Fruit fly (Drosophila melanogaster): ENCODE data around the gene ND-B14.5B.
"Not testable (repeated sequence)": the region's sequence is repeated elsewhere in the genome, so short reads cannot be mapped to it uniquely, and the experiment has no call there.

Gene ND-B14.5B

DNA sequence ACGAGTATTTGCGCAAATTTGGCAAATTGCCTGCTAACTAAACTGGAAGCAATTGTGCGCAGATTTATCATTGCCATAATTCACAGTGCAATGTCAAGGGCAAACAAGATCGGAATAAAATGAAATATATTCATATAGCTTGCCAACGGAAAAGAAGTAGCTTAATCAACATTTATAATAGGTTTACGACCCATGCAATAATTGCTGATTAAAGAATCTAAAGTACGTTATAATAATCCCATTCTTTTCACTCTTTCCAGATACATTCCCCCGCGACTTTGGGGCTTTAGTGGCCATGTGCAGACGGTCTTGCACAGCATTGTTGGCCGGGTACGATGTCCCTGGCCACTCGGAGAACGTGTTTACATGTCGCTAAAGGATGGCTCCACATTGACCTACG, 21.1 kb upstream of the ND-B14.5B start:
- TF ChIP-seq CG14965 (GFP tag; optimal IDR thresholded peaks at IDR 0.05; ENCODE audit: borderline replicate concordance), result no peak

DNA sequence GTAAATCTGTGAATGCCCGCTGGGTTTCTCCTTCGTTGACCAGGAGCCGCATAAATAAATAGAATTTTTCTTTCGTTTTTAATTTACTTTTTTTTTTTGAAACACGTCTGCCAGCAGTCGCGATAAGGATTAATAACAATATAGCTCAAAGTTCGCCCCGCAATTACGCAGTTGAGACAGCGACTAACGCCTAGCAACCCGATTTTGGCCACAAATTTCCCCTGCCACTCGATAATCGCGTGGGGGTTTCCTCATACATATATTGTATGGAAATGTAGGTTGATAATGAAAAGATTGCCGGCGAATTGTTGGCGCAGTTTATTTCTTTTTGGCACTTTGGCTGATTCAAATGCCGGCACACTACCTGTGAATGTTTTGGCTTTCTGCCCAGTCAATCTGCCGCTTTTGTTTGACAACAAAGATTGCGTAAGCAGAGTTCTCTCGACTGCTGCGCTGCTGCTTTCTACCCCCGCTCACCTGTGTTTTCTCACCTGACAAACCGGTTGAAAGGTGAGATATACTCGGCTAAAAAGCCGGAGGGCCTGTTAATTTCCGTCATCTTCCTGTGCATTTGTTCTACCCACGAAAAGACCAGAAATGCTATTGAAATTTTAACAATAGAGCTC, 19.5 kb upstream of the ND-B14.5B start:
- TF ChIP-seq CG1647 (GFP tag; optimal IDR thresholded peaks at IDR 0.05), result no peak
- TF ChIP-seq sug (tag; optimal IDR thresholded peaks at IDR 0.05), result peak; percentile 36
- peak; percentile 65 for TF ChIP-seq CG12769 (tag; optimal IDR thresholded peaks at IDR 0.05)
- 0 out of 4 replicates have a peak, but pooled peaks have one; percentile 51 for TF ChIP-seq chinmo (GFP tag; IDR thresholded peaks at IDR 0.05; ENCODE audit: partially characterized antibody)
- TF ChIP-seq GATAe (GFP tag; conservative IDR thresholded peaks at IDR 0.05), result no peak
- no peak for TF ChIP-seq lov (optimal IDR thresholded peaks at IDR 0.05)
- 0 out of 3 replicates have a peak, but pooled peaks have one; percentile 22 for TF ChIP-seq lov (GFP tag; IDR thresholded peaks at IDR 0.05)
- TF ChIP-seq Ssrp (tag; optimal IDR thresholded peaks at IDR 0.05), result no peak
- TF ChIP-seq Bteb2 (GFP tag; optimal IDR thresholded peaks at IDR 0.05), result no peak
- TF ChIP-seq NFAT (GFP tag; IDR thresholded peaks at IDR 0.05), result no peak
- peak; percentile 10 for TF ChIP-seq sd (tag; optimal IDR thresholded peaks at IDR 0.05)
- TF ChIP-seq crp (GFP tag; optimal IDR thresholded peaks at IDR 0.05), result no peak
- 0 out of 3 replicates have a peak, but pooled peaks have one; percentile 32 for TF ChIP-seq CG34224 (GFP tag; IDR thresholded peaks at IDR 0.05; ENCODE audit: partially characterized antibody)
- TF ChIP-seq Pdp1 (GFP tag; optimal IDR thresholded peaks at IDR 0.05), result peak in 1 of 2 experiments; percentile 97
- 0 out of 3 replicates have a peak, but pooled peaks have one; percentile 28 for TF ChIP-seq CG2199 (GFP tag; IDR thresholded peaks at IDR 0.05)
- TF ChIP-seq CoRest (tag; optimal IDR thresholded peaks at IDR 0.05), result no peak
- peak; percentile 31; the same call in 1 of the 2 replicates for TF ChIP-seq Rfx (GFP tag; IDR thresholded peaks at IDR 0.05)
- peak; percentile 47 for TF ChIP-seq CG34376 (GFP tag; optimal IDR thresholded peaks at IDR 0.05)
- TF ChIP-seq exex (tag; optimal IDR thresholded peaks at IDR 0.05), result peak; percentile 70
- peak; percentile 24 for TF ChIP-seq mirr (GFP tag; optimal IDR thresholded peaks at IDR 0.05)
- peak; percentile 55; the same call in 1 of the 2 replicates for TF ChIP-seq crol (GFP tag; IDR thresholded peaks at IDR 0.05)
- no peak for TF ChIP-seq CG11456 (GFP tag; IDR thresholded peaks at IDR 0.05)
- TF ChIP-seq CG1529 (GFP tag; optimal IDR thresholded peaks at IDR 0.05), result no peak
- TF ChIP-seq CG14860 (GFP tag; IDR thresholded peaks at IDR 0.05; ENCODE audit: partially characterized antibody), result 0 out of 3 replicates have a peak, but pooled peaks have one; percentile 24
- TF ChIP-seq slou (GFP tag; optimal IDR thresholded peaks at IDR 0.05), result no peak

dm6 chr2L:3164257-3165021, 18.8 kb upstream of the ND-B14.5B start:
- TF ChIP-seq Hr78 (GFP tag; optimal IDR thresholded peaks at IDR 0.05) (peak in 1 of 2 experiments; percentile 20), eve (GFP tag; optimal IDR thresholded peaks at IDR 0.05) (peak in 1 of 2 experiments; percentile 26), tio (GFP tag; optimal IDR thresholded peaks at IDR 0.05) (no peak), sisA (GFP tag; IDR thresholded peaks at IDR 0.05) (no peak), CG34376 (GFP tag; optimal IDR thresholded peaks at IDR 0.05) (peak; percentile 53)

DNA sequence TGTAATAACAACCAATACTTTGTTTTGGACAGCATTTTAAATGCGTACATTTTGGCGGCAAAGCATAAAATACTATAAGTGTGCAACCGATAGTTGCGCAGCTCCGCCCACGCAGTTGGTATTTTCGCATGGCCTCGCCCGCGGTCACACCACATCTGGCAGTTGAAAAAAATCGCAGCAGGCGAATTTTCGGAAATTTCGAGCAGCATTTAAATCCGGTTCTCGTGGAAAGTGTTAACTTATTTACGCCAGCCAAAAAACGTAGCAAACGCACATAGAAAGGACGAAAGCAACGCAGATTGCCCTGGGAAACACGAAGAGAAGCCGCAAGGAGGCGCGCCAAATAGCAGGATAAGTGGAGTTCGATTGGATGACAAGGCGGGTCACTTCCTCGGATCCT, 17.8 kb upstream of the ND-B14.5B start, which contains the start of gene Hydr2:
Gene Hydr2, plus strand, starts transcription at position 156 of the 400 bp plus-strand sequence.
- TF ChIP-seq sens (GFP tag) (peak; percentile 27), Dp (GFP tag; optimal IDR thresholded peaks at IDR 0.05) (peak; percentile 33), CG8290 (tag; optimal IDR thresholded peaks at IDR 0.05) (peak in 1 of 2 experiments; percentile 17), CG4617 (GFP tag; optimal IDR thresholded peaks at IDR 0.05; ENCODE audit: borderline replicate concordance) (peak; percentile 16), Fer1 (GFP tag; optimal IDR thresholded peaks at IDR 0.05) (peak; percentile 24), YL-1 (GFP tag; optimal IDR thresholded peaks at IDR 0.05) (peak; percentile 34), pzg (GFP tag; optimal IDR thresholded peaks at IDR 0.05) (peak; percentile 36), BEAF-32 (GFP tag; optimal IDR thresholded peaks at IDR 0.05) (peak; percentile 46), gfzf (GFP tag; optimal IDR thresholded peaks at IDR 0.05) (peak; percentile 54), CG9797 (GFP tag; optimal IDR thresholded peaks at IDR 0.05) (peak; percentile 25), CG17186 (GFP tag; optimal IDR thresholded peaks at IDR 0.05) (peak; percentile 12), ewg (GFP tag; optimal IDR thresholded peaks at IDR 0.05) (peak; percentile 59), sqz (GFP tag; optimal IDR thresholded peaks at IDR 0.05) (peak; percentile 78)
- not testable (repeated sequence) for TF ChIP-seq CG8290 (GFP tag; optimal IDR thresholded peaks at IDR 0.05)

All from whole organism, embryonic.